Fruit fly (Drosophila melanogaster): ENCODE measurements around the gene Cortactin.

Gene Cortactin

dm6 chr3R:21096532-21097143 lies 32.4 kb upstream of the Cortactin start:
- TF ChIP-seq Dll (optimal IDR thresholded peaks at IDR 0.05) = no peak
- no peak for TF ChIP-seq CG8478 (optimal IDR thresholded peaks at IDR 0.05)
- no peak for TF ChIP-seq usp (GFP tag; optimal IDR thresholded peaks at IDR 0.05)
- TF ChIP-seq EcR (GFP tag; optimal IDR thresholded peaks at IDR 0.05) = no peak
- no peak for TF ChIP-seq psq (optimal IDR thresholded peaks at IDR 0.05)
- TF ChIP-seq pan (optimal IDR thresholded peaks at IDR 0.05) = no peak

DNA sequence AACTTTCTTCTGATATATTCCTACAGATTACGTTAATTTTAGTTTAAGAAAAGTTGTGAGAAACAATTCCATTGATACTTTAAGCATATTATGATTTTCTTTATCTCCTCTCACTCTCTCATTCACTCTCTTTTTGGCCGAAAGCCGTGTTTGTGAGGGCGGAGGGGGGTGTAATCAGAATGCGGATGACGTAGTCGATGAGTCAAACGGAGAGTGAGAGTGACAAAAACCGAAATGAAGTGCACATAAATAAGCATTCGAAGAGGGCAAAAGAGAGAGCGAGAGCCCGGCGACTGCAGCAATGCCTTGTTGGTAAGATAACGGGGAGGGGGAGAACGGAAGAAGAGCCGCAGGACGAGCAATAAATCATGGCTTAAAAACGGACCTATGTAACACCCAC lies 30.0 kb upstream of the Cortactin start:
- TF ChIP-seq EcR (GFP tag; optimal IDR thresholded peaks at IDR 0.05) (no peak), Dll (optimal IDR thresholded peaks at IDR 0.05) (no peak), CG8478 (optimal IDR thresholded peaks at IDR 0.05) (no peak), pan (optimal IDR thresholded peaks at IDR 0.05) (no peak), psq (optimal IDR thresholded peaks at IDR 0.05) (no peak), usp (GFP tag; optimal IDR thresholded peaks at IDR 0.05) (no peak)

dm6 chr3R:21092829-21093228 lies 28.6 kb upstream of the Cortactin start:
- TF ChIP-seq Dll (optimal IDR thresholded peaks at IDR 0.05) = no peak
- no peak for TF ChIP-seq psq (optimal IDR thresholded peaks at IDR 0.05)
- no peak for TF ChIP-seq usp (GFP tag; optimal IDR thresholded peaks at IDR 0.05)
- no peak for TF ChIP-seq EcR (GFP tag; optimal IDR thresholded peaks at IDR 0.05)
- TF ChIP-seq pan (optimal IDR thresholded peaks at IDR 0.05) = no peak
- no peak for TF ChIP-seq CG8478 (optimal IDR thresholded peaks at IDR 0.05)

DNA sequence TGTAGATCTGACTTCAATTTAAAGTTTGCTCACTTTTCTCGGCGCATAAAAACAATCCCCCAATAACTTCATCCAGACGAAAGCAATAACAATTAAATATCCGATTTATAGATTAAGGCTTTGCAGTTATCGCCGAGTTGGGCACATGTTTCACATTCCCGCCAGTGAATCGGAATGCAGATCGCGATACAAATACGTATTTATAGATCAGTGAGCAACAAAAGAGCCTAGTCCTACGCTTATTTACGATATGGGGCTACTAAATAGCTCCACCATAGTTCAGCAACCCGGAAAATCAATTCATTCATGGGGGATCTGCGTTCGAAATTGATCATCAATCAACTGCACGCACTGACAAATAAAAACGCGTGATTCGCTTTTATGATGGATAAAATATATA lies 27.8 kb upstream of the Cortactin start:
- TF ChIP-seq CG8478 (optimal IDR thresholded peaks at IDR 0.05) (no peak), pan (optimal IDR thresholded peaks at IDR 0.05) (no peak)

DNA sequence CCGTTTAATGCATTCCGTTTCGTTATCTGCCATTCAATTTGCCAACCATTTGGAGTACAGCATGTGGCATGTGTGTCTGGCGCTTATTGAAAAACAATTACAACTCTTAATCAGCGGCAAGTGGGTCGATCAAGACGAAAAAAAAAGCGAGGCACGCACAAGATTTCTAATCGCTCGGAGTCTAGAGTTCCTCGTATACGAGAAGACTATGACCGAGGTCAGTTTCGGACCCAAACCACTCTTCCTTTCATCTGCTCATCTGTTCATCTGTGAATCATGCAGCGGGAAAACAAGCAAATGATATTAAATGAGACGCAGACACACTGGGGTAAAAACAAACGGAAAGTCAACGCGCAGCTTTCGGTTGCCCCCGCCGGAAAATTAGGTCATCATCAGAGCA lies 27.2 kb upstream of the Cortactin start:
- TF ChIP-seq usp (GFP tag; optimal IDR thresholded peaks at IDR 0.05) (no peak), CG8478 (optimal IDR thresholded peaks at IDR 0.05) (no peak), pan (optimal IDR thresholded peaks at IDR 0.05) (no peak), EcR (GFP tag; optimal IDR thresholded peaks at IDR 0.05) (no peak), psq (optimal IDR thresholded peaks at IDR 0.05) (no peak), Dll (optimal IDR thresholded peaks at IDR 0.05) (no peak)

dm6 chr3R:21090230-21091021 lies 26.2 kb upstream of the Cortactin start:
- TF ChIP-seq EcR (GFP tag; optimal IDR thresholded peaks at IDR 0.05) (no peak), psq (optimal IDR thresholded peaks at IDR 0.05) (no peak)

DNA sequence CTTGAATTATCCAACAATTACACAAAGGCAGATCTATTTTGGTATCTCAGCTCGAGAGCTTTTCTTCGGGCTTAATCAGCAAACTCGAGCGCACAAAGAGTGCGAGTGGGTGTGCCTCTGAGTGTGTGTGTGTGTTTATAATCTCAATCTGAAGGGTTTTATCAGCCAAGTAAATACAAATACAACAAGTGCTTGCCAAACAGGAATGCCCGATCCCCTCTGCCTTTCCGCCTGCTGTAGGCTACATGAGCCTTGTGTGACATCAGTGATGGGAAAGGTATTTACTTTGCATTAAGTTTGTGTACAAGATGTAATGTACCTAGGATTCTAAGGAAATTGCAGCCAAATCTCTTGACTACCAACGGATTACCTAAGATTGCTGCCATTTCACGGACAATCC lies 25.1 kb upstream of the Cortactin start:
- no peak for TF ChIP-seq Dll (optimal IDR thresholded peaks at IDR 0.05)
- TF ChIP-seq psq (optimal IDR thresholded peaks at IDR 0.05) = no peak
- no peak for TF ChIP-seq EcR (GFP tag; optimal IDR thresholded peaks at IDR 0.05)
- TF ChIP-seq CG8478 (optimal IDR thresholded peaks at IDR 0.05) = no peak
- no peak for TF ChIP-seq pan (optimal IDR thresholded peaks at IDR 0.05)
- TF ChIP-seq usp (GFP tag; optimal IDR thresholded peaks at IDR 0.05) = no peak

DNA sequence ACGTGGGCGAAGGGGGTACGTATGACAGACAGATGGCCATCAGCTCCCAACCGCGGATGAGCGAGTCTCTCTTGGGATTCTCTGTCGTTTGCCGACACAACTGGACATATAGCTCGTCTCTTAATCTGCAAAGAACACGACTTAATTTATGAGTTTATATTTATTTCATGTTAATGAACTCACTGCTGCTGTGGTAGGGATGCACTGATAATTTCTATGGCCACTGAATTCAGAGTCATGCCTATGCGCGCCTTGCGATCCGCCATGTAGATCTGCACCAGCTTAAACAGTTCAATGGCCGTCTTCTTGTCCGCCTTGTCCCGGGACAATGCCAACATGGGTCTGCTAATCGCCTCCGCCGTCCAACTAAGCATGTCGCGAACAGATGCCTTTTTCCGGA lies 20.7 kb upstream of the Cortactin start:
- no peak for TF ChIP-seq CG8478 (optimal IDR thresholded peaks at IDR 0.05)
- no peak for TF ChIP-seq usp (GFP tag; optimal IDR thresholded peaks at IDR 0.05)
- TF ChIP-seq EcR (GFP tag; optimal IDR thresholded peaks at IDR 0.05) = no peak
- no peak for TF ChIP-seq pan (optimal IDR thresholded peaks at IDR 0.05)
- TF ChIP-seq psq (optimal IDR thresholded peaks at IDR 0.05) = no peak
- no peak for TF ChIP-seq Dll (optimal IDR thresholded peaks at IDR 0.05)

DNA sequence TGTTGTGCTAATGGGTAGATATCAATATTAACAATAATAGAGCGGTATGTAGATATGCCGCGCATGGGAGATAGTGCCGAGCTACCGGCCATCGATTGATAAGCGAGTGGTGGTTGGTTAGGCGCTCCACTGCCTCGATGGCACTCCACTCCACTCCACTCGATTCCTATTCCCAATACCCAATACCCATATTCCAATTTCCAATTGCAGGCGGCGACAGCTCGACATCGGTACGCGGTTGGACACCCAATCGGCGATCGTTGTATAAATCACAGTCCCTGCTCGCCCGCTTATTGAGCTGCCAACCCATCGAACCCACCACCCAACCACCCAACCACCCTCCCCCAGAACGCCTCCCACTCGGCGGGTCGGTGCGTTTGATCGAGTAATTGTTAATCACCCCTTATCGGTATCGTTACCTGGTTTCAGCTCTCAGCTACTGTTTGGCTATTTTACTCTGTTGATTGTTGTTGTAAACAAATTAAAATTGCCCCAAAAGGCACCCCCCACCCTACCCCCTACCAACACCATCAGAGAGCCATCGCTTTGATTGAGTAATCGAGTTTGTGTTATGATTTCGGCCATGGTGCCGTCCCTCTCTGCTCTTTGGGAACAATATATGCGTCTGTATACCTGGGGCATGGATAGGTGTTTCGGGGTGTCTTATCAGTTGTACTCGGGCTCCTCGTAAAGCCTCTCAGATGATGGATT lies 16.8 kb upstream of the Cortactin start, which contains the start of gene HHEX:
HHEX (minus strand) TSS at position 51 of the 711 bp plus-strand sequence.
- TF ChIP-seq psq (optimal IDR thresholded peaks at IDR 0.05) = no peak
- TF ChIP-seq Dll (optimal IDR thresholded peaks at IDR 0.05) = no peak
- no peak for TF ChIP-seq EcR (GFP tag; optimal IDR thresholded peaks at IDR 0.05)
- no peak for TF ChIP-seq CG8478 (optimal IDR thresholded peaks at IDR 0.05)
- TF ChIP-seq pan (optimal IDR thresholded peaks at IDR 0.05) = no peak
- TF ChIP-seq usp (GFP tag; optimal IDR thresholded peaks at IDR 0.05) = no peak

DNA sequence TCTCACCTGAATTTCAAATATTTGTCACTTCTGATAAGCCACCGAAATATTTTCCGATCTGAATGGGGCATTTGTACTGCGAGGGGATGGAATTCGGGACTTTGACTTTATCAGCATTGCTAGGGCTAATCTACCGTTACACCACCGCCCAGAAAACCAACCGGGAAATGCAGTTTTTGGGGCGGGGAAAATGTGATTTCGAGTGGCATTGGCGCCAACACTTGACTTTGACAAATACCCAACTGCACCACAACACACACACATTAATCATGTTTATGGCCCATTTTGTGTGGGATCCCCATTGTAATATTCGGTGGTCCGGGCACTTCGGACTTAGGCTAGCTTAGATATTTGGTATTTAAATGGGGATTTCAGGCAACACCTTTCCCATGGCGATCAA lies 14.7 kb upstream of the Cortactin start:
- TF ChIP-seq Dll (optimal IDR thresholded peaks at IDR 0.05) (no peak), usp (GFP tag; optimal IDR thresholded peaks at IDR 0.05) (no peak), pan (optimal IDR thresholded peaks at IDR 0.05) (no peak), CG8478 (optimal IDR thresholded peaks at IDR 0.05) (no peak)

DNA sequence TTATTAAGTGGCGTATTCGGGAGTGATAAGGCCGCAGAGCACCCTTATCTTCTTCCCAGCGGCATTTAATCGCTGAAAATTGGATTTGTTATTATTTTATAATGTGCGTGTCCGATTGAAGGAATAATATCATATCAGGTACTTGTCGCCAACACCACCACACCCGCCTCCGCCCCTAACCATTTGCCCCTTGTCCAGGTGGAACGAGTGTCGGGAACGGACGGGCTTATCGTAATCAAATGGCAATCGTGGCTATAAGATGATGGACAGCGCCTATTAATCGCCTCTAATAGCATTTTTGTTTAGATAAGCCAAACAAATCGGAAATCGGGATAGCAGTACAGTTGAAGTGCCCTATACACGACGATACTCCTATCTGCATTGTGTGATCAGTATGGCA lies 13.9 kb upstream of the Cortactin start:
- no peak for TF ChIP-seq psq (optimal IDR thresholded peaks at IDR 0.05)
- no peak for TF ChIP-seq EcR (GFP tag; optimal IDR thresholded peaks at IDR 0.05)
- TF ChIP-seq Dll (optimal IDR thresholded peaks at IDR 0.05) = no peak
- TF ChIP-seq CG8478 (optimal IDR thresholded peaks at IDR 0.05) = no peak
- no peak for TF ChIP-seq usp (GFP tag; optimal IDR thresholded peaks at IDR 0.05)
- no peak for TF ChIP-seq pan (optimal IDR thresholded peaks at IDR 0.05)

DNA sequence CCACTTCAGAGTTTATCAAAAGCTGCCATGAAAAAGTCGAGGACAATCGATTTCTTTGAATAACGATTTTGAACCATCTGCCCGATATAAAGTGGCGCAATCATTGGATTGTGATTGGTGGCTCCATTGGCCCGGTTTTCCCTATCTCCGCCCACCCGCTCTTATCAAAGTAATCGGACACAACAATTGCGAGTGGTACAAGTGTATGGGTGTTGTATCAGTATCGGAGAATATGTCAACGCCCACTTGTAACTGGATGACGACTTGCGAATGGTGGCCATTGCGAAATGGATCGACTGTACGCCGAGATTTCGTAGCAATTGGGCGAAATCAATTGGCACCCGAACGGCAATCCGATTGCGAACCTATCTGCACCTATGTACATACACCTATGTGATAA lies 13.3 kb upstream of the Cortactin start:
- TF ChIP-seq usp (GFP tag; optimal IDR thresholded peaks at IDR 0.05) (no peak), EcR (GFP tag; optimal IDR thresholded peaks at IDR 0.05) (no peak), psq (optimal IDR thresholded peaks at IDR 0.05) (no peak), CG8478 (optimal IDR thresholded peaks at IDR 0.05) (no peak), pan (optimal IDR thresholded peaks at IDR 0.05) (no peak), Dll (optimal IDR thresholded peaks at IDR 0.05) (no peak)

All from whole organism.